Fruit fly (Drosophila melanogaster) whole organism, adult: Measurements from ENCODE around the gene RpS7.
A peak's percentile ranks its signal among the peaks of the same experiment; 100 is the strongest.

Source experiments
- CG11617 ChIP-seq: fragments of 200-800 bp; sonication (Bioruptor generic); optimal IDR thresholded peaks from 2 replicates; lab custom pipeline; 2017; ENCODE audit warnings: mild to moderate bottlenecking, missing biosample characterization, missing genetic modification reagents, missing genetic modification characterization
- CG12768 ChIP-seq: fragments of 200-800 bp; sonication (Bioruptor generic); optimal IDR thresholded peaks from 2 replicates; lab custom pipeline; 2017; ENCODE audit warnings: missing biosample characterization, missing genetic modification characterization, mild to moderate bottlenecking, moderate library complexity, missing genetic modification reagents
- CG14711 ChIP-seq: fragments of 200-800 bp; sonication (Bioruptor generic); optimal IDR thresholded peaks from 2 replicates; lab custom pipeline; 2018; ENCODE audit warnings: missing biosample characterization, mild to moderate bottlenecking, missing genetic modification characterization, moderate library complexity
- CG1620 ChIP-seq: fragments of 200-800 bp; sonication (Bioruptor generic); optimal IDR thresholded peaks from 2 replicates; lab custom pipeline; 2016; ENCODE audit warnings: missing biosample characterization, missing genetic modification characterization
- CG33017 ChIP-seq: fragments of 200-800 bp; sonication (Bioruptor generic); optimal IDR thresholded peaks from 2 replicates; lab custom pipeline; 2018; ENCODE audit warnings: missing biosample characterization, mild to moderate bottlenecking, missing genetic modification characterization, moderate library complexity
- CG5204 ChIP-seq: fragments of 200-800 bp; sonication (Bioruptor generic); optimal IDR thresholded peaks from 2 replicates; lab custom pipeline; 2016; ENCODE audit warnings: missing biosample characterization, missing genetic modification characterization
- CG7045 ChIP-seq: fragments of 200-800 bp; sonication (Bioruptor generic); optimal IDR thresholded peaks from 2 replicates; lab custom pipeline; 2017; ENCODE audit warnings: missing biosample characterization, mild to moderate bottlenecking, missing genetic modification characterization
- CG7101 ChIP-seq: fragments of 200-800 bp; sonication (Bioruptor generic); optimal IDR thresholded peaks from 2 replicates; lab custom pipeline; 2018; ENCODE audit warnings: missing biosample characterization, mild to moderate bottlenecking, missing genetic modification characterization, moderate library complexity
- Clk ChIP-seq: fragments of 200-800 bp; sonication (Bioruptor generic); optimal IDR thresholded peaks from 2 replicates; lab custom pipeline; 2017; ENCODE audit warnings: missing biosample characterization, missing genetic modification characterization
- Crg-1 ChIP-seq: fragments of 200-800 bp; sonication (Bioruptor generic); optimal IDR thresholded peaks from 2 replicates; lab custom pipeline; 2016; ENCODE audit warnings: missing biosample characterization, missing genetic modification characterization
- Hr96 ChIP-seq: fragments of 200-800 bp; sonication (Bioruptor generic); optimal IDR thresholded peaks from 2 replicates; lab custom pipeline; 2016; ENCODE audit warnings: missing biosample characterization, missing genetic modification characterization
- Mnt ChIP-seq: fragments of 200-800 bp; sonication (Bioruptor generic); optimal IDR thresholded peaks from 2 replicates; lab custom pipeline; 2016; ENCODE audit warnings: missing biosample characterization, mild to moderate bottlenecking, missing genetic modification characterization
- bab1 ChIP-seq: fragments of 200-800 bp; sonication (Bioruptor generic); optimal IDR thresholded peaks from 3 replicates; lab custom pipeline; 2019; ENCODE audit warnings: missing biosample characterization, mild to moderate bottlenecking, missing genetic modification characterization, moderate library complexity
- cic ChIP-seq: fragments of 200-800 bp; sonication (Bioruptor generic); optimal IDR thresholded peaks from 2 replicates; lab custom pipeline; 2017; ENCODE audit warnings: missing biosample characterization, mild to moderate bottlenecking, missing genetic modification characterization, moderate library complexity
- cnc ChIP-seq, 2 experiments: fragments of >200 bp; optimal IDR thresholded peaks; 2 replicates each; lab custom pipeline; 2017
- kay ChIP-seq: fragments of 200-800 bp; sonication (Bioruptor generic); peaks from one replicate; lab custom pipeline; 2016; ENCODE audit warnings: missing biosample characterization, missing genetic modification characterization, borderline replicate concordance
- ovo ChIP-seq: fragments of 200-800 bp; sonication (Bioruptor generic); optimal IDR thresholded peaks from 2 replicates; lab custom pipeline; 2016; ENCODE audit warnings: missing biosample characterization, missing genetic modification characterization
- pad ChIP-seq: fragments of 200-800 bp; sonication (Bioruptor generic); optimal IDR thresholded peaks from 3 replicates; lab custom pipeline; 2017; ENCODE audit warnings: missing biosample characterization, missing genetic modification characterization, mild to moderate bottlenecking, moderate library complexity, missing genetic modification reagents
- tj ChIP-seq: fragments of 200-800 bp; sonication (Bioruptor generic); optimal IDR thresholded peaks from 3 replicates; lab custom pipeline; 2017; ENCODE audit warnings: missing biosample characterization, mild to moderate bottlenecking, missing genetic modification characterization, moderate library complexity
- toe ChIP-seq: fragments of 200-800 bp; sonication (Bioruptor generic); optimal IDR thresholded peaks from 2 replicates; lab custom pipeline; 2016; ENCODE audit warnings: missing biosample characterization, missing genetic modification characterization

RpS7 gene

dm6 chr3R:30246603-30247002, 37.8 kb upstream of the RpS7 start, which contains the start of gene CG9733:
TSS of gene CG9733 (minus strand) at chr3R:30246703.
- TF ChIP-seq kay = no peak
- TF ChIP-seq CG14711 (tag; lab: Kevin White, UChicago) = no peak
- no peak for TF ChIP-seq Hr96 (GFP tag; lab: Kevin White, UChicago)
- TF ChIP-seq Mnt (GFP tag; lab: Kevin White, UChicago) = no peak
- no peak for TF ChIP-seq toe

- TF ChIP-seq CG5204 (no peak), kay (peak; percentile 53)
Observed at dm6 chr3R:30245739-30246589, 37.1 kb upstream of the RpS7 start.

DNA sequence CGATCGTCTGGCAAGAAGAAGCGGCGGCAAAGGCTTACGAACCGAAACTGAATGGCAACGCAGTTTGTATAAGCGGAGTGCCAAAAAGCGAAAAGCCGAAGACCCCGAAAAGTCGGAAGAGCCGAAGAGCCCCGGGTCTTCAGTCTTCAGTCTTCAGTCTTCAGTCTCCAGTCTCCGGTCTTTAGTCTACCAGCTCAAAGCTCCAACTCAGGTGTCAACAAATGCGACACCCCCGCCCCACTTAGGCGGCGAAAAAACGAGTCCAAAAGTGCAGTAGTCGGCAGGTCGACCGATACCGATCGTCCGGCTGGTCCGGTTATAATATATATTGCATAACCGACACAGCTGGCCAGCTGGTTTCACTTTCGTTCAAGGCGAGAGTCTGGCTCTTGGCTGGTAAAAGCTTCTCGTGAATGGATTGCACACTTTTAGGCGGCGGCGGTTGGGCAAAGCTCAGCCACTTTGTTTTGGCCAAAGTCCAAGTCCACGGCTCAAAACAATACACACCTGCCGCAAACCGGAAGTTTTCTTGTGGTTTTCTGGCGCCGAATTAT, 34.5 kb upstream of the RpS7 start, which contains the start of gene CG9737:
CG9737 (minus strand) TSS at position 51 of the 554 bp plus-strand sequence.
- TF ChIP-seq cic (GFP tag; lab: Kevin White, UChicago) (peak; percentile 44), CG14711 (tag; lab: Kevin White, UChicago) (no peak), kay (peak; percentile 8), CG5204 (peak; percentile 26), Hr96 (GFP tag; lab: Kevin White, UChicago) (peak; percentile 70), cnc (optimal IDR thresholded peaks at IDR 0.05; lab: Kevin White, UChicago) (no peak), bab1 (GFP tag; lab: Kevin White, UChicago) (peak; percentile 67), Mnt (GFP tag; lab: Kevin White, UChicago) (no peak), CG7045 (peak; percentile 35), pad (GFP tag; lab: Kevin White, UChicago) (no peak), CG7101 (no peak), Clk (GFP tag; lab: Kevin White, UChicago) (no peak), CG33017 (tag; lab: Kevin White, UChicago) (peak; percentile 26), CG1620 (GFP tag; lab: Kevin White, UChicago) (no peak), tj (GFP tag; lab: Kevin White, UChicago) (peak; percentile 93), CG12768 (GFP tag; lab: Kevin White, UChicago) (peak; percentile 82), Crg-1 (GFP tag; lab: Kevin White, UChicago) (no peak), CG11617 (peak; percentile 40), toe (peak; percentile 71), ovo (no peak)

DNA sequence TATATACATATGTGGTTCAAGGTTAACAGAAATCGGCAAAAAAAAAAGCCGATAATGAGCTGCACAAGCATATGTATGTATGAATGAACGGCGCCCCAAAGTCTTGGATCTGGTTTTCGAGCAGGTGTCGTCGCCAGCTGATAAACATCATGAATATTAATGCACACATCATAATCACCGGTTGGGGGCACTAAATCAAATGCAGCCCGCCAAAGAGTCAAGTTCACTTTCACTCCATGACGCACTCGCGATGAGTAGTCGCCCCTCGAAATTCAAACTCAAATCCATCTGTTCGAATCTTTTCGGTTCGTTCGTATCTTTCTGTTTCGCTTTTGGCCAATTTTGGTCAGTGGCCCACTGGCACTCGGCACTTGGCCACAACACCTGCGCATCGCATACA, 31.4 kb upstream of the RpS7 start:
- no peak for TF ChIP-seq cnc (optimal IDR thresholded peaks at IDR 0.05; lab: Kevin White, UChicago)
- no peak for TF ChIP-seq pad (GFP tag; lab: Kevin White, UChicago)
- TF ChIP-seq CG14711 (tag; lab: Kevin White, UChicago) = no peak
- TF ChIP-seq bab1 (GFP tag; lab: Kevin White, UChicago) = no peak
- TF ChIP-seq toe = no peak
- TF ChIP-seq CG5204 = no peak
- no peak for TF ChIP-seq ovo
- no peak for TF ChIP-seq cic (GFP tag; lab: Kevin White, UChicago)
- no peak for TF ChIP-seq CG7045

dm6 chr3R:30237634-30238033, 28.8 kb upstream of the RpS7 start, which contains the start of gene CG43448:
TSS of gene CG43448 (minus strand) at chr3R:30237734.
- TF ChIP-seq CG33017 (tag; lab: Kevin White, UChicago) (no peak), CG12768 (GFP tag; lab: Kevin White, UChicago) (no peak), Crg-1 (GFP tag; lab: Kevin White, UChicago) (no peak), bab1 (GFP tag; lab: Kevin White, UChicago) (no peak), CG5204 (no peak), ovo (no peak), pad (GFP tag; lab: Kevin White, UChicago) (no peak), toe (no peak), CG7101 (no peak), tj (GFP tag; lab: Kevin White, UChicago) (no peak), Clk (GFP tag; lab: Kevin White, UChicago) (no peak), cnc (optimal IDR thresholded peaks at IDR 0.05; lab: Kevin White, UChicago) (no peak), CG14711 (tag; lab: Kevin White, UChicago) (no peak)

DNA sequence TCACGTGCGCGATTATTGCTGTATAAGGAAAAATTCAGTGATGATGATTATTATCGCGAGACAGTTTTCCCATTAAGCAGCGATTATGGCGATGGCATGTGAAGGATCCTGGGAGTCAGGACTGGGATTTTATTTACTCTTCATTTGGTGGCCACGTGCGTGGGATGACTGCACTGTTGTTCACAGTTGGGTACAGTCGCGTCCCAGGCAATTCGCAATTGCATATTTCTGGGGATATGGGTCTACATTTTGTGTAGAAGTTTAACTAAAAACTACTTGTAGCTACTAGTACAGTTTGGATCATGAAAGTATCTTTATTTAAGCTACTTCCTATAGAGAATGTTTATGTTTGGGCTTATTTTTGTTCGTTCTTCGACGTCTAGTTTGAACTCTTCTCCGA, 28.2 kb upstream of the RpS7 start:
- no peak for TF ChIP-seq cnc (optimal IDR thresholded peaks at IDR 0.05; lab: Kevin White, UChicago)
- TF ChIP-seq CG11617 = no peak
- TF ChIP-seq cic (GFP tag; lab: Kevin White, UChicago) = no peak
- TF ChIP-seq CG1620 (GFP tag; lab: Kevin White, UChicago) = no peak
- TF ChIP-seq tj (GFP tag; lab: Kevin White, UChicago) = no peak
- no peak for TF ChIP-seq pad (GFP tag; lab: Kevin White, UChicago)
- no peak for TF ChIP-seq CG5204
- TF ChIP-seq ovo = no peak
- no peak for TF ChIP-seq CG7101
- no peak for TF ChIP-seq Hr96 (GFP tag; lab: Kevin White, UChicago)
- TF ChIP-seq CG14711 (tag; lab: Kevin White, UChicago) = no peak
- no peak for TF ChIP-seq bab1 (GFP tag; lab: Kevin White, UChicago)
- TF ChIP-seq CG33017 (tag; lab: Kevin White, UChicago) = no peak
- TF ChIP-seq Crg-1 (GFP tag; lab: Kevin White, UChicago) = no peak
- no peak for TF ChIP-seq Clk (GFP tag; lab: Kevin White, UChicago)
- no peak for TF ChIP-seq CG12768 (GFP tag; lab: Kevin White, UChicago)
- TF ChIP-seq CG7045 = no peak
- no peak for TF ChIP-seq Mnt (GFP tag; lab: Kevin White, UChicago)
